Worm (Caenorhabditis elegans) whole organism, late embryonic: Measurements from ENCODE around the gene cpg-1.

Experiments used
- K02D7.2 ChIP-seq: sonication (generic microtip); optimal IDR thresholded peaks from 2 replicates; lab custom pipeline; 2017; ENCODE audit warnings: mild to moderate bottlenecking, missing genetic modification characterization, missing compliant biosample characterization
- T23F11.4 ChIP-seq: fragments of 200-800 bp; sonication (Bioruptor generic); optimal IDR thresholded peaks from 2 replicates; lab custom pipeline; 2018; ENCODE audit warnings: mild to moderate bottlenecking, missing genetic modification characterization, missing compliant biosample characterization
- ama-1 ChIP-seq: fragments of 150-350 bp; optimal IDR thresholded peaks from 2 replicates; lab custom pipeline; 2014
- ceh-9 ChIP-seq: sonication (generic microtip); optimal IDR thresholded peaks from 2 replicates; lab custom pipeline; 2016; ENCODE audit warnings: mild to moderate bottlenecking, missing genetic modification characterization, inconsistent platforms, missing compliant biosample characterization
- dve-1 ChIP-seq: sonication (generic microtip); optimal IDR thresholded peaks from 2 replicates; lab custom pipeline; 2017; ENCODE audit warnings: antibody characterized with exemption, mild to moderate bottlenecking, missing genetic modification characterization, missing compliant biosample characterization
- elt-2 ChIP-seq: sonication (generic microtip); optimal IDR thresholded peaks from 2 replicates; lab custom pipeline; 2016; ENCODE audit warnings: missing genetic modification reagents, missing genetic modification characterization, missing compliant biosample characterization
- fax-1 ChIP-seq: sonication (generic microtip); optimal IDR thresholded peaks from 2 replicates; lab custom pipeline; 2016; ENCODE audit warnings: missing genotype, missing genetic modification characterization, missing compliant biosample characterization
- lim-6 ChIP-seq: sonication (generic microtip); optimal IDR thresholded peaks from 2 replicates; lab custom pipeline; 2016; ENCODE audit warnings: missing genetic modification characterization, missing compliant biosample characterization
- lin-11 ChIP-seq: fragments of 200-800 bp; sonication (Bioruptor generic); optimal IDR thresholded peaks from 2 replicates; lab custom pipeline; 2018; ENCODE audit warnings: mild to moderate bottlenecking, missing genetic modification characterization, missing compliant biosample characterization
- pat-9 ChIP-seq: fragments of 200-800 bp; sonication (Bioruptor generic); optimal IDR thresholded peaks from 2 replicates; lab custom pipeline; 2018; ENCODE audit warnings: mild to moderate bottlenecking, missing genetic modification characterization, moderate library complexity, missing compliant biosample characterization
- rnt-1 ChIP-seq: sonication (generic microtip); optimal IDR thresholded peaks from 2 replicates; lab custom pipeline; 2016; ENCODE audit warnings: missing genetic modification characterization, missing compliant biosample characterization
- sox-2 ChIP-seq: fragments of 200-800 bp; sonication (Bioruptor generic); IDR thresholded peaks from 2 replicates; pipeline ENCODE4 v1.3.6; 2022; ENCODE audit warnings: missing genetic modification reagents, missing genetic modification characterization, missing compliant biosample characterization
- tbx-2 ChIP-seq: sonication (generic microtip); optimal IDR thresholded peaks from 2 replicates; lab custom pipeline; 2016; ENCODE audit warnings: missing genetic modification characterization, missing compliant biosample characterization

DNA sequence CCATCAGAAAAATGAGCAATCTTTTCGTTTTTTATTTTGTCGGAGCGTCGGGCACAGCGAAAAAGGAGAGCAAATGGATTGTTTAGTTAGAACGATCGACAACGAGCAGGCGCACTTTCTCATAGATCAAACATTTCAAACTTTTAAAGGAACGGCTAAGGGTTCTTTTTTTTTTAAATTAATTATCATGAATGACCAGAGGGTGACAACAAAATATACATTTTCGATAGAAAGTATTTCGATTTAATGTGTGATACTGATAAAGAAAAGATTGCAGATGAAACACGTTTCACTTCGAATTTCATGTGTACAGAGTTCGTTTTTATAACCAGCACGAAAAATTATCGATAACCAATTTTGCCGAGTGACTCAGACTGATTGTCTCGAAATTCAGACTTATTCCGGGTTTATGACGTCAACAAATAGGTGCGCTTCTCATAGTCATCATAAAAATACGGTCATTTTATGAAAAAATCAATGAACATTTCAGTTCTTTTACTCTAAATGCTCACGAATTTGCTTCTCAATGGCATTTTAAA is 17.5 kb downstream of the cpg-1 start:
- no peak for TF ChIP-seq ceh-9
- TF ChIP-seq pat-9 (tag; lab: Kevin White, UChicago), result no peak
- no peak for TF ChIP-seq rnt-1 (tag; lab: Kevin White, UChicago)
- TF ChIP-seq lim-6, result no peak
- TF ChIP-seq sox-2 (GFP tag; lab: Robert Waterston, UW), result no peak
- no peak for TF ChIP-seq lin-11 (tag; lab: Kevin White, UChicago)
- no peak for TF ChIP-seq dve-1 (tag; lab: Kevin White, UChicago)
- TF ChIP-seq T23F11.4, result no peak
- TF ChIP-seq ama-1 (lab: Kevin White, UChicago), result no peak
- TF ChIP-seq elt-2 (tag; lab: Kevin White, UChicago), result no peak
- no peak for TF ChIP-seq fax-1 (tag; lab: Kevin White, UChicago)
- TF ChIP-seq tbx-2, result no peak
- no peak for TF ChIP-seq K02D7.2 (tag; lab: Kevin White, UChicago)
